Worm (Caenorhabditis elegans) whole organism, young adult: Measurements from ENCODE around the gene cids-1.

Experiments used
- B0261.1 ChIP-seq: sonication (generic microtip); optimal IDR thresholded peaks from 2 replicates; lab custom pipeline; 2016; ENCODE audit warnings: mild to moderate bottlenecking, missing genetic modification characterization, moderate library complexity, missing compliant biosample characterization
- B0336.3 ChIP-seq: fragments of 200-800 bp; sonication (Bioruptor generic); IDR thresholded peaks from 2 replicates; pipeline ENCODE4 v1.3.6; 2022; ENCODE audit warnings: missing genetic modification characterization, missing compliant biosample characterization
- F33H1.4 ChIP-seq: fragments of 200-800 bp; sonication (Bioruptor generic); IDR thresholded peaks from 2 replicates; pipeline ENCODE4 v1.3.6; 2022; ENCODE audit warnings: missing genetic modification reagents, missing genetic modification characterization, missing compliant biosample characterization
- F57C9.4 ChIP-seq: sonication (generic microtip); optimal IDR thresholded peaks from 2 replicates; lab custom pipeline; 2017; ENCODE audit warnings: mild to moderate bottlenecking, missing genetic modification characterization, missing compliant biosample characterization
- Y53G8AR.9 ChIP-seq: fragments of 200-800 bp; sonication (Bioruptor generic); conservative IDR thresholded peaks from 2 replicates; pipeline ENCODE4 v1.3.6; 2022; ENCODE audit warnings: missing genetic modification reagents, missing genetic modification characterization, missing compliant biosample characterization
- Y56A3A.18 ChIP-seq: fragments of 200-800 bp; sonication (Bioruptor generic); IDR thresholded peaks from 2 replicates; pipeline ENCODE4 v1.3.6; 2022; ENCODE audit warnings: missing genetic modification reagents, missing genetic modification characterization, missing compliant biosample characterization
- attf-3 ChIP-seq: fragments of 200-800 bp; sonication (Bioruptor generic); conservative IDR thresholded peaks from 2 replicates; pipeline ENCODE4 v1.3.6; 2022; ENCODE audit warnings: missing genetic modification reagents, missing genetic modification characterization, missing compliant biosample characterization
- attf-5 ChIP-seq: fragments of 200-800 bp; sonication (Bioruptor generic); optimal IDR thresholded peaks from 2 replicates; lab custom pipeline; 2018; ENCODE audit warnings: mild to moderate bottlenecking, missing genetic modification characterization, missing compliant biosample characterization
- cebp-1 ChIP-seq, 2 experiments: fragments of 200-800 bp in 1 of 2; sonication (Bioruptor generic) in 1 of 2; sonication (generic microtip) in 1 of 2; IDR thresholded peaks in 1 of 2; optimal IDR thresholded peaks in 1 of 2; 2 replicates each; pipeline versions ENCODE4 v1.3.6 to Lab custom; 2017 to 2022; ENCODE audit warnings: missing compliant biosample characterization in 2 of 2, missing genetic modification characterization in 2 of 2, mild to moderate bottlenecking in 1 of 2, missing genetic modification reagents in 1 of 2, moderate library complexity in 1 of 2
- ceh-58 ChIP-seq: fragments of 200-800 bp; sonication (Bioruptor generic); IDR thresholded peaks from 2 replicates; pipeline ENCODE4 v1.3.6; 2022; ENCODE audit warnings: missing genetic modification characterization, missing compliant biosample characterization
- dpff-1 ChIP-seq: sonication (generic microtip); optimal IDR thresholded peaks from 2 replicates; lab custom pipeline; 2017; ENCODE audit warnings: mild to moderate bottlenecking, missing genetic modification characterization, missing compliant biosample characterization
- dpl-1 ChIP-seq: fragments of 150-350 bp; optimal IDR thresholded peaks from 2 replicates; lab custom pipeline; 2014; ENCODE audit warnings: missing biosample characterization, missing genetic modification reagents, missing genetic modification characterization
- efl-1 ChIP-seq: fragments of 150-350 bp; optimal IDR thresholded peaks from 2 replicates; lab custom pipeline; 2014; ENCODE audit warnings: missing biosample characterization, missing genetic modification reagents, missing genetic modification characterization
- egl-44 ChIP-seq: fragments of 200-800 bp; sonication (Bioruptor generic); IDR thresholded peaks from 2 replicates; pipeline ENCODE4 v1.3.6; 2022; ENCODE audit warnings: missing genetic modification reagents, missing genetic modification characterization, missing compliant biosample characterization
- ekl-4 ChIP-seq: fragments of 200-800 bp; sonication (Bioruptor generic); IDR thresholded peaks from 2 replicates; pipeline ENCODE4 v1.3.6; 2022; ENCODE audit warnings: missing genetic modification reagents, missing genetic modification characterization, missing compliant biosample characterization
- ets-4 ChIP-seq: fragments of 200-800 bp; sonication (Bioruptor generic); optimal IDR thresholded peaks from 2 replicates; lab custom pipeline; 2018; ENCODE audit warnings: mild to moderate bottlenecking, missing genetic modification characterization, missing compliant biosample characterization
- hmg-1.2 ChIP-seq: fragments of 200-800 bp; sonication (Bioruptor generic); IDR thresholded peaks from 2 replicates; pipeline ENCODE4 v1.3.6; 2022; ENCODE audit warnings: missing genetic modification reagents, missing genetic modification characterization, missing compliant biosample characterization
- hsf-1 ChIP-seq: fragments of 200-800 bp; sonication (Bioruptor generic); IDR thresholded peaks from 2 replicates; pipeline ENCODE4 v1.3.6; 2022; ENCODE audit warnings: missing genetic modification reagents, missing genetic modification characterization, missing compliant biosample characterization
- lag-1 ChIP-seq: fragments of 200-800 bp; sonication (Bioruptor generic); IDR thresholded peaks from 2 replicates; pipeline ENCODE4 v1.3.6; 2022; ENCODE audit warnings: missing genetic modification reagents, missing genetic modification characterization, missing compliant biosample characterization
- lin-35 ChIP-seq, 3 experiments: fragments of 150-350 bp in 2 of 3; sonication (generic microtip) in 1 of 3; optimal IDR thresholded peaks; 2 replicates each; lab custom pipeline; 2014 to 2018; ENCODE audit warnings: missing biosample characterization in 3 of 3, missing genetic modification characterization in 3 of 3, missing genetic modification reagents in 3 of 3
- lin-40 ChIP-seq: sonication (generic microtip); optimal IDR thresholded peaks from 2 replicates; lab custom pipeline; 2016; ENCODE audit warnings: missing genetic modification characterization, mild to moderate bottlenecking, missing compliant biosample characterization, missing genotype, missing genetic modification reagents
- lin-54 ChIP-seq: fragments of 200-800 bp; sonication (Bioruptor generic); optimal IDR thresholded peaks from 2 replicates; lab custom pipeline; 2018; ENCODE audit warnings: mild to moderate bottlenecking, missing genetic modification characterization, missing compliant biosample characterization
- madf-6 ChIP-seq: fragments of 200-800 bp; sonication (Bioruptor generic); IDR thresholded peaks from 2 replicates; pipeline ENCODE4 v1.3.6; 2022; ENCODE audit warnings: missing genetic modification reagents, missing genetic modification characterization, missing compliant biosample characterization
- mcd-1 ChIP-seq: fragments of 200-800 bp; sonication (Bioruptor generic); IDR thresholded peaks from 2 replicates; pipeline ENCODE4 v1.3.6; 2022; ENCODE audit warnings: missing genetic modification reagents, missing genetic modification characterization, missing compliant biosample characterization
- mel-28 ChIP-seq: sonication (generic microtip); optimal IDR thresholded peaks from 2 replicates; lab custom pipeline; 2016; ENCODE audit warnings: borderline replicate concordance, mild to moderate bottlenecking, missing genetic modification characterization, missing compliant biosample characterization
- nfya-2 ChIP-seq: fragments of 200-800 bp; sonication (Bioruptor generic); IDR thresholded peaks from 2 replicates; pipeline ENCODE4 v1.3.6; 2022; ENCODE audit warnings: missing genetic modification reagents, missing genetic modification characterization, missing compliant biosample characterization
- nfyb-1 ChIP-seq: fragments of 200-800 bp; sonication (Bioruptor generic); IDR thresholded peaks from 2 replicates; pipeline ENCODE4 v1.3.6; 2022; ENCODE audit warnings: missing genetic modification reagents, missing genetic modification characterization, missing compliant biosample characterization
- nhr-80 ChIP-seq: sonication (generic microtip); optimal IDR thresholded peaks from 2 replicates; lab custom pipeline; 2016; ENCODE audit warnings: missing genetic modification characterization, missing compliant biosample characterization
- pbrm-1 ChIP-seq: fragments of 200-800 bp; sonication (Bioruptor generic); IDR thresholded peaks from 2 replicates; pipeline ENCODE4 v1.3.6; 2022; ENCODE audit warnings: missing genetic modification reagents, missing genetic modification characterization, missing compliant biosample characterization
- snpc-1.3 ChIP-seq: sonication (generic microtip); optimal IDR thresholded peaks from 2 replicates; lab custom pipeline; 2017; ENCODE audit warnings: missing genetic modification characterization, mild to moderate bottlenecking, missing compliant biosample characterization, antibody characterized with exemption, moderate library complexity, missing genotype, missing genetic modification reagents; ENCODE audit not compliant: insufficient read depth
- snpc-3.4 ChIP-seq: sonication (generic microtip); optimal IDR thresholded peaks from 2 replicates; lab custom pipeline; 2017; ENCODE audit warnings: missing genetic modification characterization, mild to moderate bottlenecking, missing compliant biosample characterization, antibody characterized with exemption, moderate library complexity, missing genotype, missing genetic modification reagents
- sptf-2 ChIP-seq: fragments of 200-800 bp; sonication (Bioruptor generic); optimal IDR thresholded peaks from 2 replicates; lab custom pipeline; 2018; ENCODE audit warnings: mild to moderate bottlenecking, missing genetic modification characterization, missing compliant biosample characterization
- tbp1 ChIP-seq: fragments of 200-800 bp; sonication (Bioruptor generic); optimal IDR thresholded peaks from 2 replicates; lab custom pipeline; 2018; ENCODE audit warnings: mild to moderate bottlenecking, missing genetic modification characterization, missing compliant biosample characterization
- tlf-1 ChIP-seq: fragments of 200-800 bp; sonication (Bioruptor generic); optimal IDR thresholded peaks from 2 replicates; lab custom pipeline; 2018; ENCODE audit warnings: mild to moderate bottlenecking, missing genetic modification characterization, missing compliant biosample characterization
- zim-3 ChIP-seq: sonication (generic microtip); optimal IDR thresholded peaks from 2 replicates; lab custom pipeline; 2017; ENCODE audit warnings: mild to moderate bottlenecking, missing genetic modification characterization, moderate library complexity, missing compliant biosample characterization

Gene cids-1

DNA sequence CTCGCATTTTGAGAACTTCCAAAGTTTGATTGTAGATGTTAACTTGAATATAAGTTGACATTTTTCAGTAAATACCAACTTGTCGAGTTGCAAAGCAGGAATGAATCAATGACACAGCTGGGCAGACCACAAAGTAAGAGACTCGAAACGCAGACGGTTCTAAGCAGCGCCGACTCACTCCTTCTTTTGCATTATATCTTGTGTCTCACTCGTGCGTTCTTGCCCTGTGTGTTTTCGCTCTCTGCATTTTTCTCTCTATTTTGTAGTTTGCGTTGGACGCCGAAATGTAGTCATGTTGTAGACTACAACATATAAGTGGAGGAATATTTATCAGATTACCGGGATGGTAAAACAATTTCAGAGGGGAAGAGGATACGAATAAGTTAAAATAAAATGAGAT lies 1.4 kb upstream of the cids-1 start, which contains the start of gene C02F5.12:
Gene C02F5.12, minus strand, starts transcription at position 221 of the 400 bp plus-strand sequence.
- no peak for TF ChIP-seq B0261.1
- TF ChIP-seq lin-54 (GFP tag; lab: Kevin White, UChicago), result peak; percentile 61
- peak; percentile 38 for TF ChIP-seq hmg-1.2 (GFP tag; lab: Robert Waterston, UW)
- TF ChIP-seq tbp1 (GFP tag; lab: Kevin White, UChicago), result peak; percentile 25
- TF ChIP-seq ekl-4 (GFP tag; lab: Robert Waterston, UW), result peak; percentile 56
- TF ChIP-seq Y53G8AR.9 (GFP tag; lab: Robert Waterston, UW), result peak; percentile 69
- peak; percentile 49; the same call in 1 of the 2 replicates for TF ChIP-seq madf-6 (GFP tag; lab: Robert Waterston, UW)
- 0 out of 2 replicates have a peak, but pooled peaks have one; percentile 31 for TF ChIP-seq nfyb-1 (GFP tag; lab: Robert Waterston, UW)
- TF ChIP-seq mcd-1, result peak; percentile 28; the same call in 1 of the 2 replicates
- TF ChIP-seq B0336.3, result peak; percentile 42; the same call in 1 of the 2 replicates
- TF ChIP-seq hsf-1 (GFP tag; lab: Robert Waterston, UW), result peak; percentile 40; the same call in 1 of the 2 replicates
- TF ChIP-seq snpc-1.3 (tag; lab: Kevin White, UChicago), result no peak
- TF ChIP-seq mel-28 (tag; lab: Kevin White, UChicago), result no peak
- TF ChIP-seq F33H1.4 (GFP tag; lab: Robert Waterston, UW), result no peak
- 0 out of 2 replicates have a peak, but pooled peaks have one; percentile 69 for TF ChIP-seq nfya-2 (GFP tag; lab: Robert Waterston, UW)
- TF ChIP-seq snpc-3.4 (tag; lab: Kevin White, UChicago), result peak; percentile 33
- TF ChIP-seq egl-44, result no peak
- 0 out of 2 replicates have a peak, but pooled peaks have one; percentile 19 for TF ChIP-seq attf-3
- TF ChIP-seq tlf-1 (GFP tag; lab: Kevin White, UChicago), result peak; percentile 35
- TF ChIP-seq cebp-1 (GFP tag; IDR thresholded peaks at IDR 0.05; lab: Robert Waterston, UW), result no peak
- peak; percentile 48 for TF ChIP-seq cebp-1 (tag; optimal IDR thresholded peaks at IDR 0.05; lab: Kevin White, UChicago)
- 0 out of 2 replicates have a peak, but pooled peaks have one; percentile 51 for TF ChIP-seq ceh-58 (GFP tag; lab: Robert Waterston, UW)
- TF ChIP-seq nhr-80 (tag; lab: Kevin White, UChicago), result peak; percentile 46
- TF ChIP-seq pbrm-1 (GFP tag; lab: Robert Waterston, UW), result peak; percentile 26; the same call in 1 of the 2 replicates
- TF ChIP-seq attf-5 (GFP tag; lab: Kevin White, UChicago), result peak; percentile 16
- TF ChIP-seq ets-4 (GFP tag; lab: Kevin White, UChicago), result no peak
- TF ChIP-seq sptf-2 (GFP tag; lab: Kevin White, UChicago), result no peak

DNA sequence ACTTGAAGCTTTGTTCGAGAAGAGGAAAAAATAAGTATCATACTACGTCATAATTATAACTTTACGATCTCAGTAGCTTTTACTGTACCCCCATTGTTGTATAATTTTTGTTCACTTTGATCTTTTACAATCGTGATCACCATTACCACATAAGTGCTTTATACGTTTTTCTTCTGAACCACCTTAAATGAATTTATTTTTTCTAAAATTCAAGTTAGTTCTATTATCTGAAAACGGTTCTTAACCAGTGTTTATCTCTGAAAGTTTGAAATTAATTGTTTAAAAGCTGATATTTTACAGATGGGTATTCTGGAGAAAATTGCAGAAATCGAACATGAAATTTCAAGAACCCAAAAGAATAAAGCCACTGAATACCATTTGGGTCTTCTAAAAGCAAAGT lies 1.3 kb downstream of the cids-1 start, which contains the start of gene C02F5.3:
Gene C02F5.3, plus strand, starts transcription at position 301 of the 400 bp plus-strand sequence.
- no peak for TF ChIP-seq nhr-80 (tag; lab: Kevin White, UChicago)
- no peak for TF ChIP-seq dpl-1 (GFP tag; lab: Kevin White, UChicago)
- no peak for TF ChIP-seq attf-5 (GFP tag; lab: Kevin White, UChicago)
- no peak for TF ChIP-seq efl-1 (GFP tag; lab: Kevin White, UChicago)
- TF ChIP-seq Y56A3A.18, result no peak
- TF ChIP-seq ets-4 (GFP tag; lab: Kevin White, UChicago), result no peak
- no peak for TF ChIP-seq zim-3 (tag; lab: Kevin White, UChicago)
- TF ChIP-seq lin-40, result no peak
- TF ChIP-seq lag-1 (GFP tag; lab: Robert Waterston, UW), result no peak
- TF ChIP-seq madf-6 (GFP tag; lab: Robert Waterston, UW), result no peak
- no peak for TF ChIP-seq pbrm-1 (GFP tag; lab: Robert Waterston, UW)
- TF ChIP-seq lin-35 (GFP tag; optimal IDR thresholded peaks at IDR 0.05; lab: Kevin White, UChicago), result no peak
- TF ChIP-seq dpff-1 (tag; lab: Kevin White, UChicago), result no peak
- TF ChIP-seq F57C9.4 (tag; lab: Kevin White, UChicago), result no peak
